Worm (Caenorhabditis elegans): ENCODE measurements around the gene fbxb-61.

The fbxb-61 gene

DNA sequence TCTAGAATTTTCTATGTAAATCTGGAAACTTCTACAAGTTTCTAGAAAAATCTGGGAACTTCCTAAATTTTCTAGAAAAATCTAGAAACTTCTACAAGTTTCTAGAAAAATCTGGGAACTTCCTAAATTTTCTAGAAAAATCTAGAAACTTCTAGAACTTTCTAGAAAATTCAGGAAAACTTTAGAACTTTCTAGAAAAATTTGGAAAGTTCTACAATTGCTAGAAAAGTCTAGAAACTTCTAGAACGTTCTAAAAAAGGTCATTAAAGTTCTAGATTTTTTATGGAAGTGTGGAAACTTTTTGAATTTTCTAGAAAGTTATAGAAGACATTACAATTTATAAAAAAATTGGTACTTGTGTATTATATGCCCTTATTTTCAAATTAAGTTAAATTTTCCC lies 10.9 kb upstream of the fbxb-61 start, which contains the start of gene F55C9.5:
Gene F55C9.5 (minus strand): TSS at position 101 of the 400 bp plus-strand sequence.
- TF ChIP-seq ama-1 (optimal IDR thresholded peaks at IDR 0.05) (no peak), ama-1 (GFP tag; optimal IDR thresholded peaks at IDR 0.05) (no peak), hsf-1 (GFP tag; IDR thresholded peaks at IDR 0.05) (peak; percentile 81), rpc-1 (optimal IDR thresholded peaks at IDR 0.05) (peak; percentile 12), rpc-1 (tag; optimal IDR thresholded peaks at IDR 0.05) (no peak), C06A6.2 (GFP tag; conservative IDR thresholded peaks at IDR 0.05) (no peak)

DNA sequence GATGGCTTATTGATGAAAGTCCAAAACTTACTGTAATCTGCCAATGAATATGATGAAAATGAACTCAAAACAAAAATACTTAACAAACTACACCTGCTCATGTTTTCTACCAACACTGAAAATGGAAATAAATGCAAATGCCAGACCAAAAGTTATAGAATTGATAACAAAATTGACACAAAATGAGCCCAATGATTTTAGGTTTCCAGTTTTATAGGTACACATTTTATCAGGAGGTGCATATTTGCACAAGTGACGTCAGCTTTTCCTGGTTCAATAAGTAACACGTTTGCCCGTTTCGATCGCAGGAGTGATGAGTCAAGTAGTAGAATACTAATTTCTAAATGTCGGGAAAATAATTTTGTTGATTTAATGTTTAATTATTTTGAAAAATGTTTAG lies 7.2 kb upstream of the fbxb-61 start, which contains the start of gene F55C9.6:
Gene F55C9.6 (minus strand): TSS at position 101 of the 400 bp plus-strand sequence.
- TF ChIP-seq ztf-26 (tag; optimal IDR thresholded peaks at IDR 0.05), result no peak
- TF ChIP-seq F10E7.11 (tag; optimal IDR thresholded peaks at IDR 0.05), result no peak
- TF ChIP-seq madf-8 (GFP tag; conservative IDR thresholded peaks at IDR 0.05), result no peak
- TF ChIP-seq lag-1 (GFP tag; IDR thresholded peaks at IDR 0.05), result no peak
- TF ChIP-seq B0336.3 (GFP tag; IDR thresholded peaks at IDR 0.05), result no peak
- no peak for TF ChIP-seq nhr-80 (tag; optimal IDR thresholded peaks at IDR 0.05)
- no peak for TF ChIP-seq unc-130 (GFP tag; optimal IDR thresholded peaks at IDR 0.05)
- no peak for TF ChIP-seq snpc-1.1 (tag; optimal IDR thresholded peaks at IDR 0.05; ENCODE audit: insufficient read depth)
- no peak for TF ChIP-seq repo-1 (tag; optimal IDR thresholded peaks at IDR 0.05)
- TF ChIP-seq tbx-9 (tag; optimal IDR thresholded peaks at IDR 0.05; ENCODE audit: borderline replicate concordance), result no peak

DNA sequence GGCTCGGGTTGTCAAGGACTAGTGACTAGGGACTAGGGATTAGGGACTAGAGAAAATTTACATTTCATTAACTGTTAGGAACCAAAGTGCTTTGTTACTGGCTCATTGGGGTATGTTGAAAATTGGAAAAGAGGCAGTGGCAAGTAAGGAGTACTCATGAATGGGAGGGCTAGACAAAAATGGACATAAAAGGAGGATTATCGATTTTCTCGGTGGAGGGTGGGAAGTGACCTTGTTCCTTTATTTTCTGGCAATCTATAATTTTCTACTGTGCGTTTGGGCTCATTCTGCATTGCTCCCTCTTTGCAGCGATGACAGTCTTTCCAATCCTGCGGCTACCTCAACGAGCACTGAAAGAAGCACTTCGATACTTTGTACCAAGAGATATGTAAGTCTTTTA lies 6.4 kb upstream of the fbxb-61 start, which contains the start of gene fbxb-60:
Gene fbxb-60 (plus strand): TSS at position 301 of the 400 bp plus-strand sequence.
- no peak for TF ChIP-seq tbp1 (GFP tag; optimal IDR thresholded peaks at IDR 0.05)
- no peak for TF ChIP-seq lag-1 (GFP tag; IDR thresholded peaks at IDR 0.05)
- TF ChIP-seq ceh-58 (GFP tag; IDR thresholded peaks at IDR 0.05), result no peak
- no peak for TF ChIP-seq C17E4.6 (GFP tag; IDR thresholded peaks at IDR 0.05)
- no peak for TF ChIP-seq hlh-26 (GFP tag; conservative IDR thresholded peaks at IDR 0.05)
- TF ChIP-seq mel-28 (tag; optimal IDR thresholded peaks at IDR 0.05; ENCODE audit: borderline replicate concordance), result no peak
- TF ChIP-seq zfh-2 (GFP tag; conservative IDR thresholded peaks at IDR 0.05), result no peak
- no peak for TF ChIP-seq lin-35 (GFP tag; optimal IDR thresholded peaks at IDR 0.05)
- no peak for TF ChIP-seq Y53F4B.3 (GFP tag; IDR thresholded peaks at IDR 0.05)
- no peak for TF ChIP-seq Y79H2A.3 (GFP tag; conservative IDR thresholded peaks at IDR 0.05)
- no peak for TF ChIP-seq tbx-9 (tag; optimal IDR thresholded peaks at IDR 0.05; ENCODE audit: borderline replicate concordance)
- TF ChIP-seq snpc-1.1 (tag; optimal IDR thresholded peaks at IDR 0.05; ENCODE audit: insufficient read depth), result no peak
- TF ChIP-seq ekl-4 (GFP tag; IDR thresholded peaks at IDR 0.05), result no peak
- no peak for TF ChIP-seq F10E7.11 (tag; optimal IDR thresholded peaks at IDR 0.05)
- TF ChIP-seq ceh-79 (tag; optimal IDR thresholded peaks at IDR 0.05), result no peak
- no peak for TF ChIP-seq B0035.1 (tag; optimal IDR thresholded peaks at IDR 0.05)
- TF ChIP-seq nhr-120 (GFP tag; IDR thresholded peaks at IDR 0.05), result no peak
- no peak for TF ChIP-seq nhr-90 (tag; optimal IDR thresholded peaks at IDR 0.05)
- TF ChIP-seq ceh-40 (GFP tag; IDR thresholded peaks at IDR 0.05), result no peak
- TF ChIP-seq T26A5.8 (tag; optimal IDR thresholded peaks at IDR 0.05), result no peak

DNA sequence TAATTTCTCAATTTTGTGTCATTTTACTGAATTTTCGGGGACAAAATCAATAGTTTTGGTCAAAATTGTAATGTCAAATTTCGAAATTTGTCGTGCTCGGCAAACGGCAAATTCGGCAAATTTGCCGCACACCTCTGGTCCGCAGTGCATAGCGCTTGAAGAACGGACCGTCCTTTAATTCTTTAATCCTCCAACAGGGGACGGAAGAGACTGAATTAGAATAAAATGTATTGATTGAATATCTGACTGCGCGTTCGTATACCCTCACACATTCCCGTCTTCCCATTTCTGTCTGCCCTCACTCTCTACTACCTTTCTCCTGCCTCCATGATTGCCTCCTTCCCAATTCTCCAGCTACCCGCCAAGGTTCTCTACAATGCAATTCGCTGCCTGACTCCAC lies 4.7 kb upstream of the fbxb-61 start, which contains the start of gene F55C9.14:
Gene F55C9.14 (plus strand): TSS at position 301 of the 400 bp plus-strand sequence.
- TF ChIP-seq madf-8 (GFP tag; conservative IDR thresholded peaks at IDR 0.05), result no peak
- TF ChIP-seq ztf-26 (tag; optimal IDR thresholded peaks at IDR 0.05), result no peak
- no peak for TF ChIP-seq snpc-4 (GFP tag; optimal IDR thresholded peaks at IDR 0.05)
- no peak for TF ChIP-seq snpc-4 (tag; optimal IDR thresholded peaks at IDR 0.05)
- no peak for TF ChIP-seq ZK185.1 (tag; optimal IDR thresholded peaks at IDR 0.05; ENCODE audit: poor library complexity, severe bottlenecking)

All from whole organism, young adult.